Fruit fly (Drosophila melanogaster): Measurements from ENCODE around the gene CG4686.

DNA sequence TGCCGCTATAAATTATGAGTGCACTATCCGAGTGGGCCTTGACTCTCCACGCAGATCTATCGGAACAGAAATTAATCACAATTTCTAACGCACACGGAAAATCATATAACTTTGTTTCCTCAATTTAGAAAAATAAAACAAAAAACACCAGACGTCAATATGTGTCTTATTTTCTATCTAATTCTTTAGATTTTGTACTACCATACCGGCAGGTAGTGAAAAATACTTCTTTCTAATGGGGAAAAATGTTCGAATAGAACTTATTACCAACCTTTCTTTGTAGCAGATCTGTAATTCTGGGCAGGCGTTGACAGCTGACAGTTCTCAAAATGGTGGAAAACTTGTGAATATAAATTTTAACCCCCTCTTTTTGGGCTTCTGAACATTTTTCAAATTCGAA lies 23.8 kb upstream of the CG4686 start, which contains the start of gene CG31459:
- TF ChIP-seq brk (GFP tag; optimal IDR thresholded peaks at IDR 0.05), result no peak
- no peak for TF ChIP-seq GATAd (GFP tag; optimal IDR thresholded peaks at IDR 0.05)
- no peak for TF ChIP-seq N (GFP tag; optimal IDR thresholded peaks at IDR 0.05)
- TF ChIP-seq Abd-B (GFP tag; optimal IDR thresholded peaks at IDR 0.05), result no peak
- no peak for TF ChIP-seq usp (GFP tag; optimal IDR thresholded peaks at IDR 0.05)
- no peak for TF ChIP-seq dmrt93B (GFP tag; optimal IDR thresholded peaks at IDR 0.05)
- TF ChIP-seq h (GFP tag; optimal IDR thresholded peaks at IDR 0.05), result no peak
- no peak for TF ChIP-seq tai (GFP tag; optimal IDR thresholded peaks at IDR 0.05)
- no peak for TF ChIP-seq psq (GFP tag; optimal IDR thresholded peaks at IDR 0.05)
- no peak for TF ChIP-seq Hr78 (GFP tag; optimal IDR thresholded peaks at IDR 0.05)
- TF ChIP-seq CG32264 (GFP tag; optimal IDR thresholded peaks at IDR 0.05), result no peak
- no peak for TF ChIP-seq CG9705 (GFP tag; optimal IDR thresholded peaks at IDR 0.05)
- TF ChIP-seq dsf (GFP tag; optimal IDR thresholded peaks at IDR 0.05; ENCODE audit: borderline replicate concordance), result no peak
- no peak for TF ChIP-seq Dif (GFP tag; optimal IDR thresholded peaks at IDR 0.05; ENCODE audit: partially characterized antibody)

Measured in whole organism, wandering third instar larva.